Fruit fly (Drosophila melanogaster): Measurements from ENCODE around the gene CG9040.

The CG9040 gene

dm6 chr3L:13964635-13965501 lies 22.8 kb upstream of the CG9040 start, which contains the start of the genes Meics, Nxf3 and ssp2 (continued):
- no peak for TF ChIP-seq D19A (tag; optimal IDR thresholded peaks at IDR 0.05)
- TF ChIP-seq Elba2 (GFP tag; optimal IDR thresholded peaks at IDR 0.05): no peak
- TF ChIP-seq lilli (GFP tag; optimal IDR thresholded peaks at IDR 0.05): peak; percentile 19
- no peak for TF ChIP-seq trh (GFP tag; optimal IDR thresholded peaks at IDR 0.05)
- no peak for TF ChIP-seq CG9876 (GFP tag; optimal IDR thresholded peaks at IDR 0.05)
- TF ChIP-seq H15 (GFP tag; IDR thresholded peaks at IDR 0.05): no peak
- peak; percentile 60 for TF ChIP-seq Hr3 (GFP tag; optimal IDR thresholded peaks at IDR 0.05)
- no peak for TF ChIP-seq NK7.1 (GFP tag; optimal IDR thresholded peaks at IDR 0.05)
- peak; percentile 65 for TF ChIP-seq CG7963 (GFP tag; IDR thresholded peaks at IDR 0.05; ENCODE audit: partially characterized antibody)
- TF ChIP-seq Sry-β (GFP tag; optimal IDR thresholded peaks at IDR 0.05): peak; percentile 79
- TF ChIP-seq Pdp1 (GFP tag; optimal IDR thresholded peaks at IDR 0.05): peak in 1 of 2 experiments; percentile 7
- peak; percentile 74 for TF ChIP-seq Scr (GFP tag; IDR thresholded peaks at IDR 0.05; ENCODE audit: partially characterized antibody)
- peak; percentile 51 for TF ChIP-seq CG2120 (GFP tag; optimal IDR thresholded peaks at IDR 0.05)
- peak; percentile 92 for TF ChIP-seq CG4360 (GFP tag; IDR thresholded peaks at IDR 0.05)
- peak; percentile 48 for TF ChIP-seq stwl (tag; optimal IDR thresholded peaks at IDR 0.05)
- peak; percentile 71 for TF ChIP-seq Bgb (GFP tag; IDR thresholded peaks at IDR 0.05; ENCODE audit: partially characterized antibody)
- no peak for TF ChIP-seq toy (GFP tag; IDR thresholded peaks at IDR 0.05)
- no peak for TF ChIP-seq CG10209 (GFP tag; optimal IDR thresholded peaks at IDR 0.05)
- peak; percentile 86; the same call in 1 of the 2 replicates for TF ChIP-seq CG31441 (GFP tag; IDR thresholded peaks at IDR 0.05)
- no peak for TF ChIP-seq PHDP (tag; optimal IDR thresholded peaks at IDR 0.05)
- TF ChIP-seq CG4404 (GFP tag; IDR thresholded peaks at IDR 0.05): no peak
- no peak for TF ChIP-seq CG11398 (GFP tag; optimal IDR thresholded peaks at IDR 0.05)
- TF ChIP-seq CG11456 (GFP tag; IDR thresholded peaks at IDR 0.05): peak; percentile 64; the same call in 2 of the 3 replicates
- TF ChIP-seq repo (GFP tag; optimal IDR thresholded peaks at IDR 0.05): no peak
- TF ChIP-seq CG12769 (tag; optimal IDR thresholded peaks at IDR 0.05): no peak
- peak; percentile 20 for TF ChIP-seq CG8944 (GFP tag; optimal IDR thresholded peaks at IDR 0.05)
- TF ChIP-seq Dip3 (GFP tag; optimal IDR thresholded peaks at IDR 0.05): peak; percentile 10
- peak; percentile 36 for TF ChIP-seq CG15601 (tag; optimal IDR thresholded peaks at IDR 0.05)
- TF ChIP-seq ato (GFP tag; IDR thresholded peaks at IDR 0.05; ENCODE audit: partially characterized antibody): peak; percentile 68
- peak; percentile 14 for TF ChIP-seq Lhr (GFP tag; optimal IDR thresholded peaks at IDR 0.05)
- peak; percentile 56 for TF ChIP-seq CG9727 (GFP tag; optimal IDR thresholded peaks at IDR 0.05)
- no peak for TF ChIP-seq CG3281 (GFP tag; optimal IDR thresholded peaks at IDR 0.05)
- peak; percentile 7 for TF ChIP-seq Chrac-16 (GFP tag; optimal IDR thresholded peaks at IDR 0.05)
- TF ChIP-seq Gsc (GFP tag; IDR thresholded peaks at IDR 0.05): no peak
- TF ChIP-seq CG7786 (GFP tag; optimal IDR thresholded peaks at IDR 0.05): no peak
- peak; percentile 7 for TF ChIP-seq CG9609 (GFP tag; optimal IDR thresholded peaks at IDR 0.05)
- no peak for TF ChIP-seq CG11695 (GFP tag; IDR thresholded peaks at IDR 0.05)
- TF ChIP-seq E2f1 (GFP tag; IDR thresholded peaks at IDR 0.05): no peak
- TF ChIP-seq crol (GFP tag; IDR thresholded peaks at IDR 0.05): no peak
- no peak for TF ChIP-seq CrebB (tag; optimal IDR thresholded peaks at IDR 0.05)
- TF ChIP-seq phol (tag; optimal IDR thresholded peaks at IDR 0.05): peak; percentile 59
- TF ChIP-seq zen (tag; optimal IDR thresholded peaks at IDR 0.05): peak; percentile 17
- no peak for TF ChIP-seq CG17612 (GFP tag; IDR thresholded peaks at IDR 0.05)
- no peak for TF ChIP-seq CG18764 (GFP tag; optimal IDR thresholded peaks at IDR 0.05)
- TF ChIP-seq Dll (GFP tag; IDR thresholded peaks at IDR 0.05; ENCODE audit: partially characterized antibody): peak; percentile 64; the same call in 3 of the 4 replicates
- TF ChIP-seq bbx (GFP tag; IDR thresholded peaks at IDR 0.05; ENCODE audit: partially characterized antibody): peak; percentile 78
- TF ChIP-seq lola (GFP tag; optimal IDR thresholded peaks at IDR 0.05): peak in 1 of 3 experiments; percentile 63
- peak; percentile 48 for TF ChIP-seq Ptx1 (GFP tag; IDR thresholded peaks at IDR 0.05)
